Fruit fly (Drosophila melanogaster) whole organism, embryonic: ENCODE results near the gene Pkg21D.

ENCODE experiments used
- Asciz ChIP-seq: fragments of 200-800 bp; sonication (Bioruptor generic); optimal IDR thresholded peaks from 2 replicates; lab custom pipeline; 2017; ENCODE audit warnings: missing biosample characterization, mild to moderate bottlenecking, missing genetic modification characterization, missing genetic modification reagents
- Awh ChIP-seq: fragments of 200-800 bp; sonication (Bioruptor generic); IDR thresholded peaks from 2 replicates; pipeline ENCODE4, ENCODE4 v1.3.6; 2022; ENCODE audit warnings: missing biosample characterization, missing genetic modification characterization
- CG12769 ChIP-seq: fragments of 200-800 bp; sonication (Bioruptor generic); optimal IDR thresholded peaks from 2 replicates; lab custom pipeline; 2019; ENCODE audit warnings: missing biosample characterization, mild to moderate bottlenecking, missing genetic modification characterization, moderate library complexity
- CG1529 ChIP-seq: fragments of 200-800 bp; sonication (Bioruptor generic); optimal IDR thresholded peaks from 3 replicates; lab custom pipeline; 2018; ENCODE audit warnings: missing biosample characterization, missing genetic modification characterization
- CG1603 ChIP-seq: fragments of 200-800 bp; sonication (Bioruptor generic); optimal IDR thresholded peaks from 2 replicates; lab custom pipeline; 2019; ENCODE audit warnings: missing biosample characterization, mild to moderate bottlenecking, missing genetic modification characterization, moderate library complexity
- CG17328 ChIP-seq: fragments of 200-800 bp; sonication (Bioruptor generic); IDR thresholded peaks from 2 replicates; pipeline ENCODE4 v1.3.6; 2022; ENCODE audit warnings: missing biosample characterization, missing genetic modification characterization
- CG17829 ChIP-seq: fragments of 200-800 bp; optimal IDR thresholded peaks from 2 replicates; lab custom pipeline; 2019; ENCODE audit warnings: missing biosample characterization, mild to moderate bottlenecking, missing genetic modification characterization, moderate library complexity
- CG2875 ChIP-seq: fragments of 200-800 bp; sonication (Bioruptor generic); optimal IDR thresholded peaks from 2 replicates; lab custom pipeline; 2017; ENCODE audit warnings: missing biosample characterization, mild to moderate bottlenecking, missing genetic modification characterization, missing genetic modification reagents
- CG8089 ChIP-seq: fragments of 200-800 bp; sonication (Bioruptor generic); optimal IDR thresholded peaks from 3 replicates; lab custom pipeline; 2016; ENCODE audit warnings: missing biosample characterization, missing genetic modification characterization
- H15 ChIP-seq: fragments of 200-800 bp; sonication (Bioruptor generic); IDR thresholded peaks from 3 replicates; pipeline ENCODE4 v1.3.6; 2022; ENCODE audit warnings: missing biosample characterization, missing genetic modification characterization
- Hr3 ChIP-seq: fragments of 200-800 bp; sonication (Bioruptor generic); optimal IDR thresholded peaks from 3 replicates; lab custom pipeline; 2016; ENCODE audit warnings: missing biosample characterization, missing genetic modification characterization
- Hsf ChIP-seq: fragments of 200-800 bp; sonication (Bioruptor generic); optimal IDR thresholded peaks from 3 replicates; lab custom pipeline; 2016; ENCODE audit warnings: missing biosample characterization, missing genetic modification characterization
- Lhr ChIP-seq: fragments of 200-800 bp; sonication (Bioruptor generic); optimal IDR thresholded peaks from 3 replicates; lab custom pipeline; 2017; ENCODE audit warnings: mild to moderate bottlenecking, missing biosample characterization, missing genetic modification reagents, missing genetic modification characterization
- Pdp1 ChIP-seq, 2 experiments: fragments of 200-800 bp; sonication (Bioruptor generic); optimal IDR thresholded peaks; 3 replicates each; lab custom pipeline; 2016; ENCODE audit warnings: missing biosample characterization in 2 of 2, missing genetic modification characterization in 2 of 2, mild to moderate bottlenecking in 1 of 2, moderate library complexity in 1 of 2
- TFAM ChIP-seq: fragments of 200-800 bp; sonication (Bioruptor generic); optimal IDR thresholded peaks from 2 replicates; lab custom pipeline; 2017; ENCODE audit warnings: missing biosample characterization, missing genetic modification characterization, inconsistent platforms
- Tbp ChIP-seq: fragments of >200 bp; optimal IDR thresholded peaks from 2 replicates; lab custom pipeline; 2018; ENCODE audit warnings: missing biosample characterization, missing genetic modification characterization
- Xrp1 ChIP-seq: fragments of 200-800 bp; sonication (Bioruptor generic); IDR thresholded peaks from 2 replicates; pipeline ENCODE4 v1.3.6; 2022; ENCODE audit warnings: missing biosample characterization, missing genetic modification characterization
- YL-1 ChIP-seq: fragments of 200-800 bp; sonication (Bioruptor generic); optimal IDR thresholded peaks from 3 replicates; lab custom pipeline; 2017; ENCODE audit warnings: missing biosample characterization, mild to moderate bottlenecking, missing genetic modification characterization
- ap ChIP-seq: fragments of 200-800 bp; sonication (Bioruptor generic); IDR thresholded peaks from 2 replicates; pipeline ENCODE4 v1.3.6; 2022; ENCODE audit warnings: missing biosample characterization, missing genetic modification characterization
- az2 ChIP-seq: fragments of 200-800 bp; sonication (Bioruptor generic); optimal IDR thresholded peaks from 3 replicates; lab custom pipeline; 2016; ENCODE audit warnings: missing biosample characterization, missing genetic modification characterization
- cg ChIP-seq: fragments of 200-800 bp; sonication (Bioruptor generic); optimal IDR thresholded peaks from 3 replicates; lab custom pipeline; 2019; ENCODE audit warnings: missing biosample characterization, mild to moderate bottlenecking, missing genetic modification characterization, moderate library complexity
- chn ChIP-seq: fragments of 200-800 bp; sonication (Bioruptor generic); optimal IDR thresholded peaks from 2 replicates; lab custom pipeline; 2016; ENCODE audit warnings: missing biosample characterization, missing genetic modification characterization
- crol ChIP-seq: fragments of 200-800 bp; sonication (Bioruptor generic); IDR thresholded peaks from 2 replicates; pipeline ENCODE4 v1.3.6; 2022; ENCODE audit warnings: missing biosample characterization, missing genetic modification characterization
- dmrt11E ChIP-seq: fragments of 200-800 bp; sonication (Bioruptor generic); optimal IDR thresholded peaks from 3 replicates; lab custom pipeline; 2018; ENCODE audit warnings: missing biosample characterization, mild to moderate bottlenecking, missing genetic modification characterization, moderate library complexity
- en ChIP-seq: fragments of 200-800 bp; sonication (Bioruptor generic); optimal IDR thresholded peaks from 2 replicates; lab custom pipeline; 2016; ENCODE audit warnings: missing biosample characterization, missing genetic modification characterization
- jing ChIP-seq: fragments of 200-800 bp; sonication (Bioruptor generic); optimal IDR thresholded peaks from 2 replicates; lab custom pipeline; 2018; ENCODE audit warnings: missing biosample characterization, mild to moderate bottlenecking, missing genetic modification characterization
- lola ChIP-seq, 3 experiments: fragments of >200 bp in 2 of 3; fragments of 200-800 bp in 1 of 3; sonication (Bioruptor generic) in 1 of 3; optimal IDR thresholded peaks; 2 replicates each; lab custom pipeline; 2017 to 2019; ENCODE audit warnings: missing biosample characterization in 3 of 3, missing genetic modification characterization in 3 of 3, mild to moderate bottlenecking in 1 of 3, moderate library complexity in 1 of 3
- odd ChIP-seq: fragments of 200-800 bp; sonication (Bioruptor generic); optimal IDR thresholded peaks from 2 replicates; lab custom pipeline; 2017; ENCODE audit warnings: missing biosample characterization, mild to moderate bottlenecking, missing genetic modification characterization
- pb ChIP-seq: fragments of 200-800 bp; sonication (Bioruptor generic); optimal IDR thresholded peaks from 3 replicates; lab custom pipeline; 2016; ENCODE audit warnings: missing biosample characterization, missing genetic modification characterization
- rib ChIP-seq: fragments of 200-800 bp; sonication (Bioruptor generic); IDR thresholded peaks from 2 replicates; pipeline ENCODE4 v1.3.6; 2022; ENCODE audit warnings: missing biosample characterization, missing genetic modification characterization
- seq ChIP-seq: fragments of 200-800 bp; sonication (Bioruptor generic); IDR thresholded peaks from 2 replicates; pipeline ENCODE4 v1.3.6; 2022; ENCODE audit warnings: missing biosample characterization, missing genetic modification characterization
- sna ChIP-seq: fragments of 200-800 bp; sonication (Bioruptor generic); IDR thresholded peaks from 2 replicates; pipeline ENCODE4 v1.3.6; 2022; ENCODE audit warnings: missing biosample characterization, missing genetic modification characterization; ENCODE audit not compliant: partially characterized antibody
- sr ChIP-seq: fragments of 200-800 bp; sonication (Bioruptor generic); IDR thresholded peaks from 3 replicates; pipeline ENCODE4 v1.3.6; 2022; ENCODE audit warnings: missing biosample characterization, missing genetic modification characterization
- trh ChIP-seq: fragments of 200-800 bp; sonication (Bioruptor generic); optimal IDR thresholded peaks from 2 replicates; lab custom pipeline; 2016; ENCODE audit warnings: missing biosample characterization, missing genetic modification characterization
- unc-4 ChIP-seq: fragments of 200-800 bp; sonication (Bioruptor generic); IDR thresholded peaks from 2 replicates; pipeline ENCODE4 v1.3.6; 2022; ENCODE audit warnings: missing biosample characterization, missing genetic modification characterization; ENCODE audit not compliant: partially characterized antibody
- vnd ChIP-seq: fragments of 200-800 bp; sonication (Bioruptor generic); IDR thresholded peaks from 3 replicates; pipeline ENCODE4 v1.3.6; 2022; ENCODE audit warnings: missing biosample characterization, missing genetic modification characterization; ENCODE audit not compliant: partially characterized antibody
- z ChIP-seq: fragments of 200-800 bp; sonication (Bioruptor generic); IDR thresholded peaks from 3 replicates; pipeline ENCODE4 v1.3.6; 2022; ENCODE audit warnings: missing biosample characterization, missing genetic modification characterization

Pkg21D gene

dm6 chr2L:827516-828362 is 37.1 kb upstream of the Pkg21D start (continued):
- TF ChIP-seq CG17829 (tag; lab: Kevin White, UChicago) (peak; percentile 11), CG8089 (GFP tag; lab: Kevin White, UChicago) (peak; percentile 33), H15 (GFP tag; lab: Robert Waterston, UW) (0 out of 3 replicates have a peak, but pooled peaks have one; percentile 14), CG17328 (GFP tag; lab: Robert Waterston, UW) (peak; percentile 61), trh (no peak), dmrt11E (peak; percentile 55), az2 (peak; percentile 45), odd (GFP tag; lab: Kevin White, UChicago) (peak; percentile 29), lola (GFP tag; optimal IDR thresholded peaks at IDR 0.05; lab: Kevin White, UChicago) (peak in 1 of 3 experiments; percentile 41), CG1603 (tag; lab: Kevin White, UChicago) (peak; percentile 72), Hsf (GFP tag; lab: Kevin White, UChicago) (peak; percentile 50), Xrp1 (GFP tag; lab: Robert Waterston, UW) (peak; percentile 60; the same call in 1 of the 2 replicates), Awh (GFP tag; lab: Robert Waterston, UW) (0 out of 2 replicates have a peak, but pooled peaks have one; percentile 23), seq (0 out of 2 replicates have a peak, but pooled peaks have one; percentile 21), Asciz (peak; percentile 54), en (GFP tag; lab: Kevin White, UChicago) (no peak), Pdp1 (GFP tag; optimal IDR thresholded peaks at IDR 0.05; lab: Kevin White, UChicago) (peak in 1 of 2 experiments; percentile 87), Hr3 (GFP tag; lab: Kevin White, UChicago) (peak; percentile 44), unc-4 (GFP tag; lab: Robert Waterston, UW) (no peak)

- no peak for TF ChIP-seq jing
- TF ChIP-seq z (GFP tag; lab: Robert Waterston, UW) = 0 out of 3 replicates have a peak, but pooled peaks have one; percentile 58
- no peak for TF ChIP-seq YL-1
- TF ChIP-seq Awh (GFP tag; lab: Robert Waterston, UW) = 0 out of 2 replicates have a peak, but pooled peaks have one; percentile 38
- TF ChIP-seq sna (GFP tag; lab: Robert Waterston, UW) = no peak
- no peak for TF ChIP-seq chn (GFP tag; lab: Kevin White, UChicago)
- peak in 1 of 2 experiments; percentile 83 for TF ChIP-seq Pdp1 (GFP tag; optimal IDR thresholded peaks at IDR 0.05; lab: Kevin White, UChicago)
- peak; percentile 10 for TF ChIP-seq cg (GFP tag; lab: Kevin White, UChicago)
- TF ChIP-seq TFAM (GFP tag; lab: Kevin White, UChicago) = no peak
- no peak for TF ChIP-seq Tbp (GFP tag; lab: Kevin White, UChicago)
- peak; percentile 40 for TF ChIP-seq CG12769 (tag; lab: Kevin White, UChicago)
- peak; percentile 45 for TF ChIP-seq crol
- peak; percentile 17; the same call in 1 of the 3 replicates for TF ChIP-seq sr (GFP tag; lab: Robert Waterston, UW)
- no peak for TF ChIP-seq pb (GFP tag; lab: Kevin White, UChicago)
- no peak for TF ChIP-seq Lhr
- 0 out of 2 replicates have a peak, but pooled peaks have one; percentile 46 for TF ChIP-seq rib
- TF ChIP-seq vnd (GFP tag; lab: Robert Waterston, UW) = no peak
- TF ChIP-seq CG1529 (GFP tag; lab: Kevin White, UChicago) = no peak
- no peak for TF ChIP-seq CG2875 (GFP tag; lab: Kevin White, UChicago)
- TF ChIP-seq ap = no peak
- TF ChIP-seq, all 482 proteins: peak for 8
Observed at dm6 chr2L:827049-827448, 36.5 kb upstream of the Pkg21D start.
